Fruit fly (Drosophila melanogaster) Kc167 (cell line): ENCODE data around the gene CG1774.

ENCODE experiments used
- Myc ChIP-seq: fragments of >200 bp; optimal IDR thresholded peaks from 2 replicates; lab custom pipeline; 2017; ENCODE audit warnings: missing external identifiers
- Sin3A ChIP-seq: fragments of >200 bp; optimal IDR thresholded peaks from 2 replicates; lab custom pipeline; 2018; ENCODE audit warnings: missing external identifiers
- h ChIP-seq: fragments of >200 bp; optimal IDR thresholded peaks from 3 replicates; lab custom pipeline; 2018; ENCODE audit warnings: missing external identifiers
- insv ChIP-seq: fragments of >200 bp; optimal IDR thresholded peaks from 3 replicates; lab custom pipeline; 2018; ENCODE audit warnings: missing external identifiers
- psq ChIP-seq: fragments of >200 bp; optimal IDR thresholded peaks from 2 replicates; lab custom pipeline; 2017; ENCODE audit warnings: missing external identifiers

DNA sequence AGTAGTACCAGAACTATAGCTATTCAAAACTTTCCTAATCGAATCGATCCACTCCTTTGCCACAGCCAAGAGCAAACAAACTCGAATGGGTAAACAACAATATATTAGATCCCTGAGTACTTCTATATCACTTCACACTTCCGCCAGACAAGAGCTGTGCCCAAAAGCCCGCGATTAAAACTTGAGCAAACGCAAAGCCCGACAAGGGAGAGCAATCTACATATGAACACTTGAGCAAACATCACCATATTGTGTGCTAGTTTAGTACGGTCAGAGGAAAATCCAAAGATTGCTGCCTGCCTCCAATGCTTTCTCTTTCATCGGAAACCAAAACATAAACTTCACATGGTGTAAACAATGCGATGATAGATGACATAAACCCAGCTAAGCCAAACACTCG, 11.1 kb downstream of the CG1774 start:
- TF ChIP-seq Sin3A (no peak), psq (lab: Kevin White, UChicago) (no peak), h (lab: Kevin White, UChicago) (no peak), Myc (lab: Kevin White, UChicago) (no peak), insv (no peak)
